Worm (Caenorhabditis elegans) whole organism, late embryonic: ENCODE measurements around the gene C14E2.7.

Experiments used
- C08G9.2 ChIP-seq: sonication (generic microtip); optimal IDR thresholded peaks from 2 replicates; lab custom pipeline; 2016; ENCODE audit warnings: mild to moderate bottlenecking, missing genetic modification characterization, moderate library complexity, missing compliant biosample characterization
- F13H6.1 ChIP-seq: sonication (generic microtip); optimal IDR thresholded peaks from 2 replicates; lab custom pipeline; 2016; ENCODE audit warnings: missing genetic modification characterization, missing compliant biosample characterization
- K02D7.2 ChIP-seq: sonication (generic microtip); optimal IDR thresholded peaks from 2 replicates; lab custom pipeline; 2017; ENCODE audit warnings: mild to moderate bottlenecking, missing genetic modification characterization, missing compliant biosample characterization
- K09A11.1 ChIP-seq: sonication (generic microtip); optimal IDR thresholded peaks from 2 replicates; lab custom pipeline; 2017; ENCODE audit warnings: antibody characterized with exemption, mild to moderate bottlenecking, missing genetic modification characterization, missing compliant biosample characterization; ENCODE audit not compliant: insufficient read depth
- T23F11.4 ChIP-seq: fragments of 200-800 bp; sonication (Bioruptor generic); optimal IDR thresholded peaks from 2 replicates; lab custom pipeline; 2018; ENCODE audit warnings: mild to moderate bottlenecking, missing genetic modification characterization, missing compliant biosample characterization
- Y22D7AL.16 ChIP-seq: sonication (generic microtip); optimal IDR thresholded peaks from 2 replicates; lab custom pipeline; 2016; ENCODE audit warnings: missing genetic modification characterization, missing compliant biosample characterization
- ahr-1 ChIP-seq: sonication (generic microtip); optimal IDR thresholded peaks from 2 replicates; lab custom pipeline; 2016; ENCODE audit warnings: missing genetic modification characterization, missing compliant biosample characterization
- ama-1 ChIP-seq: fragments of 150-350 bp; optimal IDR thresholded peaks from 2 replicates; lab custom pipeline; 2014
- ceh-14 ChIP-seq: sonication (generic microtip); optimal IDR thresholded peaks from 2 replicates; lab custom pipeline; 2016; ENCODE audit warnings: missing genotype, missing genetic modification characterization, missing compliant biosample characterization
- ceh-18 ChIP-seq: sonication (generic microtip); optimal IDR thresholded peaks from 2 replicates; lab custom pipeline; 2016; ENCODE audit warnings: missing genetic modification characterization, missing compliant biosample characterization
- ceh-19 ChIP-seq: fragments of 200-800 bp; sonication (Bioruptor generic); optimal IDR thresholded peaks from 2 replicates; lab custom pipeline; 2018; ENCODE audit warnings: mild to moderate bottlenecking, missing genetic modification characterization, missing compliant biosample characterization
- ceh-2 ChIP-seq: sonication (generic microtip); optimal IDR thresholded peaks from 2 replicates; lab custom pipeline; 2016; ENCODE audit warnings: missing genotype, missing genetic modification characterization, missing compliant biosample characterization
- ceh-24 ChIP-seq: sonication (generic microtip); optimal IDR thresholded peaks from 2 replicates; lab custom pipeline; 2016; ENCODE audit warnings: mild to moderate bottlenecking, missing genetic modification characterization, missing compliant biosample characterization
- ceh-34 ChIP-seq: sonication (generic microtip); optimal IDR thresholded peaks from 2 replicates; lab custom pipeline; 2016; ENCODE audit warnings: mild to moderate bottlenecking, missing genetic modification characterization, missing compliant biosample characterization
- ceh-45 ChIP-seq: fragments of 200-800 bp; sonication (Bioruptor generic); IDR thresholded peaks from 2 replicates; pipeline ENCODE4 v1.3.6; 2022; ENCODE audit warnings: missing genetic modification reagents, missing genetic modification characterization, missing compliant biosample characterization
- dmd-4 ChIP-seq: sonication (generic microtip); optimal IDR thresholded peaks from 2 replicates; lab custom pipeline; 2016; ENCODE audit warnings: borderline replicate concordance, missing genetic modification characterization, missing compliant biosample characterization
- dve-1 ChIP-seq: sonication (generic microtip); optimal IDR thresholded peaks from 2 replicates; lab custom pipeline; 2017; ENCODE audit warnings: antibody characterized with exemption, mild to moderate bottlenecking, missing genetic modification characterization, missing compliant biosample characterization
- elt-2 ChIP-seq: sonication (generic microtip); optimal IDR thresholded peaks from 2 replicates; lab custom pipeline; 2016; ENCODE audit warnings: missing genetic modification reagents, missing genetic modification characterization, missing compliant biosample characterization
- elt-4 ChIP-seq: sonication (generic microtip); optimal IDR thresholded peaks from 2 replicates; lab custom pipeline; 2016; ENCODE audit warnings: missing genetic modification characterization, missing compliant biosample characterization
- ets-4 ChIP-seq: sonication (generic microtip); optimal IDR thresholded peaks from 2 replicates; lab custom pipeline; 2016; ENCODE audit warnings: missing genetic modification characterization, missing compliant biosample characterization
- eyg-1 ChIP-seq: sonication (generic microtip); optimal IDR thresholded peaks from 2 replicates; lab custom pipeline; 2016; ENCODE audit warnings: missing genotype, missing genetic modification characterization, missing compliant biosample characterization
- fax-1 ChIP-seq: sonication (generic microtip); optimal IDR thresholded peaks from 2 replicates; lab custom pipeline; 2016; ENCODE audit warnings: missing genotype, missing genetic modification characterization, missing compliant biosample characterization
- fkh-6 ChIP-seq: sonication (generic microtip); optimal IDR thresholded peaks from 2 replicates; lab custom pipeline; 2016; ENCODE audit warnings: missing genetic modification characterization, missing compliant biosample characterization
- gmeb-2 ChIP-seq: sonication (generic microtip); optimal IDR thresholded peaks from 2 replicates; lab custom pipeline; 2016; ENCODE audit warnings: missing genetic modification characterization, inconsistent platforms, missing compliant biosample characterization
- hlh-13 ChIP-seq: fragments of 200-800 bp; sonication (Bioruptor generic); optimal IDR thresholded peaks from 2 replicates; lab custom pipeline; 2018; ENCODE audit warnings: mild to moderate bottlenecking, missing genetic modification characterization, missing compliant biosample characterization
- hlh-15 ChIP-seq: sonication (generic microtip); optimal IDR thresholded peaks from 2 replicates; lab custom pipeline; 2016; ENCODE audit warnings: missing genetic modification characterization, missing compliant biosample characterization
- hlh-30 ChIP-seq: sonication (generic microtip); optimal IDR thresholded peaks from 2 replicates; lab custom pipeline; 2017; ENCODE audit warnings: antibody characterized with exemption, missing genetic modification characterization, missing compliant biosample characterization; ENCODE audit not compliant: insufficient read depth
- hlh-6 ChIP-seq: sonication (generic microtip); optimal IDR thresholded peaks from 2 replicates; lab custom pipeline; 2016; ENCODE audit warnings: missing genotype, missing genetic modification characterization, missing compliant biosample characterization
- hlh-8 ChIP-seq: sonication (generic microtip); optimal IDR thresholded peaks from 2 replicates; lab custom pipeline; 2016; ENCODE audit warnings: missing genotype, missing genetic modification characterization, missing compliant biosample characterization
- lim-6 ChIP-seq: sonication (generic microtip); optimal IDR thresholded peaks from 2 replicates; lab custom pipeline; 2016; ENCODE audit warnings: missing genetic modification characterization, missing compliant biosample characterization
- lin-11 ChIP-seq: fragments of 200-800 bp; sonication (Bioruptor generic); optimal IDR thresholded peaks from 2 replicates; lab custom pipeline; 2018; ENCODE audit warnings: mild to moderate bottlenecking, missing genetic modification characterization, missing compliant biosample characterization
- madf-2 ChIP-seq: sonication (generic microtip); optimal IDR thresholded peaks from 2 replicates; lab custom pipeline; 2017; ENCODE audit warnings: missing genetic modification characterization, missing compliant biosample characterization
- nhr-232 ChIP-seq: sonication (generic microtip); optimal IDR thresholded peaks from 2 replicates; lab custom pipeline; 2016; ENCODE audit warnings: missing genetic modification characterization, missing compliant biosample characterization
- npax-4 ChIP-seq: sonication (generic microtip); optimal IDR thresholded peaks from 2 replicates; lab custom pipeline; 2016; ENCODE audit warnings: missing genetic modification characterization, missing compliant biosample characterization
- odd-2 ChIP-seq: sonication (generic microtip); optimal IDR thresholded peaks from 2 replicates; lab custom pipeline; 2017; ENCODE audit warnings: antibody characterized with exemption, mild to moderate bottlenecking, missing genetic modification characterization, missing compliant biosample characterization
- pag-3 ChIP-seq: sonication (generic microtip); optimal IDR thresholded peaks from 2 replicates; lab custom pipeline; 2016; ENCODE audit warnings: missing compliant biosample characterization, missing genetic modification characterization, borderline replicate concordance
- pat-9 ChIP-seq: fragments of 200-800 bp; sonication (Bioruptor generic); optimal IDR thresholded peaks from 2 replicates; lab custom pipeline; 2018; ENCODE audit warnings: mild to moderate bottlenecking, missing genetic modification characterization, moderate library complexity, missing compliant biosample characterization
- pha-2 ChIP-seq: sonication (generic microtip); optimal IDR thresholded peaks from 2 replicates; lab custom pipeline; 2017; ENCODE audit warnings: mild to moderate bottlenecking, missing genetic modification characterization, missing compliant biosample characterization
- pqm-1 ChIP-seq: sonication (generic microtip); optimal IDR thresholded peaks from 2 replicates; lab custom pipeline; 2016; ENCODE audit warnings: missing genetic modification characterization, missing compliant biosample characterization
- pros-1 ChIP-seq: fragments of 150-350 bp; optimal IDR thresholded peaks from 2 replicates; lab custom pipeline; 2014; ENCODE audit warnings: missing biosample characterization, missing genetic modification reagents, missing genetic modification characterization
- ref-2 ChIP-seq: sonication (generic microtip); optimal IDR thresholded peaks from 2 replicates; lab custom pipeline; 2016; ENCODE audit warnings: missing genetic modification characterization, missing compliant biosample characterization
- rnt-1 ChIP-seq: sonication (generic microtip); optimal IDR thresholded peaks from 2 replicates; lab custom pipeline; 2016; ENCODE audit warnings: missing genetic modification characterization, missing compliant biosample characterization
- sdc-2 ChIP-seq: sonication (generic microtip); optimal IDR thresholded peaks from 2 replicates; lab custom pipeline; 2016; ENCODE audit warnings: missing genotype, missing genetic modification characterization, missing compliant biosample characterization
- sox-2 ChIP-seq: fragments of 200-800 bp; sonication (Bioruptor generic); IDR thresholded peaks from 2 replicates; pipeline ENCODE4 v1.3.6; 2022; ENCODE audit warnings: missing genetic modification reagents, missing genetic modification characterization, missing compliant biosample characterization
- sox-4 ChIP-seq: sonication (generic microtip); optimal IDR thresholded peaks from 2 replicates; lab custom pipeline; 2017; ENCODE audit warnings: mild to moderate bottlenecking, missing genetic modification characterization, inconsistent platforms, missing compliant biosample characterization
- syd-9 ChIP-seq: sonication (generic microtip); optimal IDR thresholded peaks from 2 replicates; lab custom pipeline; 2016; ENCODE audit warnings: mild to moderate bottlenecking, missing genetic modification characterization, moderate library complexity, missing compliant biosample characterization
- tbx-2 ChIP-seq: sonication (generic microtip); optimal IDR thresholded peaks from 2 replicates; lab custom pipeline; 2016; ENCODE audit warnings: missing genetic modification characterization, missing compliant biosample characterization
- tbx-7 ChIP-seq: sonication (generic microtip); optimal IDR thresholded peaks from 2 replicates; lab custom pipeline; 2016; ENCODE audit warnings: missing genotype, missing genetic modification characterization, missing compliant biosample characterization
- unc-3 ChIP-seq, 2 experiments: fragments of 200-800 bp in 1 of 2; sonication (Bioruptor generic) in 1 of 2; sonication (generic microtip) in 1 of 2; conservative IDR thresholded peaks in 1 of 2; optimal IDR thresholded peaks in 1 of 2; 2 replicates each; pipeline versions ENCODE4 v1.3.6 to Lab custom; 2016 to 2022; ENCODE audit warnings: missing compliant biosample characterization in 2 of 2, missing genetic modification characterization in 2 of 2, missing genetic modification reagents in 1 of 2
- unc-42 ChIP-seq: sonication (generic microtip); optimal IDR thresholded peaks from 2 replicates; lab custom pipeline; 2016; ENCODE audit warnings: missing genotype, missing genetic modification characterization, missing compliant biosample characterization
- unc-55 ChIP-seq: sonication (generic microtip); optimal IDR thresholded peaks from 2 replicates; lab custom pipeline; 2017; ENCODE audit warnings: missing biosample characterization, missing genetic modification reagents, missing genetic modification characterization
- zip-5 ChIP-seq: sonication (generic microtip); optimal IDR thresholded peaks from 2 replicates; lab custom pipeline; 2016; ENCODE audit warnings: missing genetic modification characterization, missing compliant biosample characterization
- ztf-16 ChIP-seq: sonication (generic microtip); optimal IDR thresholded peaks from 2 replicates; lab custom pipeline; 2017; ENCODE audit warnings: missing genetic modification characterization, missing compliant biosample characterization

The C14E2.7 gene

ce11 chrX:1837703-1838102, 21.5 kb downstream of the C14E2.7 start:
- TF ChIP-seq dve-1 (tag; lab: Kevin White, UChicago): peak; percentile 29
- peak; percentile 52 for TF ChIP-seq hlh-15
- no peak for TF ChIP-seq elt-4 (tag; lab: Kevin White, UChicago)
- TF ChIP-seq syd-9 (tag; lab: Kevin White, UChicago): peak; percentile 54
- peak; percentile 29 for TF ChIP-seq ets-4 (tag; lab: Kevin White, UChicago)
- TF ChIP-seq ceh-19: peak; percentile 74
- TF ChIP-seq pha-2 (tag; lab: Kevin White, UChicago): peak; percentile 62
- no peak for TF ChIP-seq unc-55
- peak; percentile 58 for TF ChIP-seq nhr-232 (tag; lab: Kevin White, UChicago)
- TF ChIP-seq dmd-4 (tag; lab: Kevin White, UChicago): peak; percentile 67
- TF ChIP-seq pqm-1 (tag; lab: Kevin White, UChicago): peak; percentile 30
- peak; percentile 48 for TF ChIP-seq fax-1 (tag; lab: Kevin White, UChicago)
- TF ChIP-seq tbx-2 (tag; lab: Kevin White, UChicago): peak; percentile 24
- no peak for TF ChIP-seq ama-1 (lab: Kevin White, UChicago)
- peak; percentile 21 for TF ChIP-seq npax-4 (tag; lab: Kevin White, UChicago)
- TF ChIP-seq lim-6 (tag; lab: Kevin White, UChicago): no peak
- TF ChIP-seq C08G9.2 (tag; lab: Kevin White, UChicago): peak; percentile 62
- no peak for TF ChIP-seq sox-2
- peak; percentile 56 for TF ChIP-seq lin-11 (tag; lab: Kevin White, UChicago)
- no peak for TF ChIP-seq tbx-7 (tag; lab: Kevin White, UChicago)
- peak; percentile 42 for TF ChIP-seq ceh-18
- TF ChIP-seq unc-3 (GFP tag; conservative IDR thresholded peaks at IDR 0.05; lab: Robert Waterston, UW): 0 out of 2 replicates have a peak, but pooled peaks have one; percentile 5
- peak; percentile 29 for TF ChIP-seq unc-3 (tag; optimal IDR thresholded peaks at IDR 0.05; lab: Kevin White, UChicago)
- TF ChIP-seq K09A11.1 (tag; lab: Kevin White, UChicago): no peak
- no peak for TF ChIP-seq hlh-30 (tag; lab: Kevin White, UChicago)
- TF ChIP-seq ceh-45 (GFP tag; lab: Robert Waterston, UW): 0 out of 2 replicates have a peak, but pooled peaks have one; percentile 20
- peak; percentile 68 for TF ChIP-seq sox-4 (tag; lab: Kevin White, UChicago)
- TF ChIP-seq ahr-1 (tag; lab: Kevin White, UChicago): peak; percentile 28
- no peak for TF ChIP-seq pag-3 (tag; lab: Kevin White, UChicago)
- no peak for TF ChIP-seq pros-1
- TF ChIP-seq K02D7.2: peak; percentile 75
- peak; percentile 56 for TF ChIP-seq ceh-2 (tag; lab: Kevin White, UChicago)
- peak; percentile 91 for TF ChIP-seq sdc-2 (tag; lab: Kevin White, UChicago)
- TF ChIP-seq elt-2 (tag; lab: Kevin White, UChicago): peak; percentile 67
- peak; percentile 25 for TF ChIP-seq ceh-24 (tag; lab: Kevin White, UChicago)
- no peak for TF ChIP-seq odd-2
- TF ChIP-seq hlh-8 (tag; lab: Kevin White, UChicago): no peak
- TF ChIP-seq ceh-34 (tag; lab: Kevin White, UChicago): peak; percentile 91
- peak; percentile 61 for TF ChIP-seq Y22D7AL.16 (tag; lab: Kevin White, UChicago)
- TF ChIP-seq fkh-6 (tag; lab: Kevin White, UChicago): peak; percentile 64
- peak; percentile 75 for TF ChIP-seq ceh-14 (tag; lab: Kevin White, UChicago)
- peak; percentile 52 for TF ChIP-seq pat-9
- TF ChIP-seq zip-5 (tag; lab: Kevin White, UChicago): peak; percentile 5
- TF ChIP-seq ztf-16 (tag; lab: Kevin White, UChicago): peak; percentile 48
- TF ChIP-seq hlh-6 (tag; lab: Kevin White, UChicago): peak; percentile 78
- TF ChIP-seq ref-2 (tag; lab: Kevin White, UChicago): no peak
- peak; percentile 50 for TF ChIP-seq madf-2 (tag; lab: Kevin White, UChicago)
- TF ChIP-seq hlh-13: peak; percentile 61
- peak; percentile 28 for TF ChIP-seq rnt-1 (tag; lab: Kevin White, UChicago)
- no peak for TF ChIP-seq eyg-1 (tag; lab: Kevin White, UChicago)
- peak; percentile 54 for TF ChIP-seq T23F11.4 (GFP tag; lab: Kevin White, UChicago)
- TF ChIP-seq unc-42 (tag; lab: Kevin White, UChicago): peak; percentile 2
- peak; percentile 53 for TF ChIP-seq F13H6.1 (tag; lab: Kevin White, UChicago)
- TF ChIP-seq gmeb-2 (tag; lab: Kevin White, UChicago): peak; percentile 77
